Worm (Caenorhabditis elegans) whole organism, mixed stage, embryonic: ENCODE results near the gene K03B8.11.

ENCODE experiments used
- M03D4.4 ChIP-seq: sonication (generic microtip); optimal IDR thresholded peaks from 2 replicates; lab custom pipeline; 2017; ENCODE audit warnings: mild to moderate bottlenecking, missing genetic modification characterization, missing compliant biosample characterization
- bed-3 ChIP-seq: fragments of 200-800 bp; sonication (Bioruptor generic); optimal IDR thresholded peaks from 3 replicates; lab custom pipeline; 2018; ENCODE audit warnings: mild to moderate bottlenecking, missing genetic modification characterization, moderate library complexity, missing compliant biosample characterization
- blmp-1 ChIP-seq: fragments of 150-350 bp; optimal IDR thresholded peaks from 2 replicates; lab custom pipeline; 2014; ENCODE audit warnings: missing biosample characterization, missing genetic modification characterization
- ceh-39 ChIP-seq: fragments of 150-350 bp; optimal IDR thresholded peaks from 2 replicates; lab custom pipeline; 2014; ENCODE audit warnings: missing biosample characterization, missing genetic modification characterization
- ceh-43 ChIP-seq: fragments of 200-800 bp; sonication (Bioruptor generic); optimal IDR thresholded peaks from 2 replicates; lab custom pipeline; 2018; ENCODE audit warnings: mild to moderate bottlenecking, missing genetic modification characterization, moderate library complexity, missing compliant biosample characterization
- ceh-83 ChIP-seq: fragments of 200-800 bp; sonication (Bioruptor generic); optimal IDR thresholded peaks from 2 replicates; lab custom pipeline; 2018; ENCODE audit warnings: mild to moderate bottlenecking, missing genetic modification characterization, missing compliant biosample characterization
- ces-1 ChIP-seq: fragments of 150-350 bp; optimal IDR thresholded peaks from 2 replicates; lab custom pipeline; 2014; ENCODE audit warnings: missing biosample characterization, missing genetic modification reagents, missing genetic modification characterization
- cnd-1 ChIP-seq: fragments of 200-800 bp; sonication (Bioruptor generic); optimal IDR thresholded peaks from 2 replicates; lab custom pipeline; 2018; ENCODE audit warnings: mild to moderate bottlenecking, missing genetic modification characterization, missing compliant biosample characterization
- drap-1 ChIP-seq: fragments of 200-800 bp; sonication (Bioruptor generic); optimal IDR thresholded peaks from 3 replicates; lab custom pipeline; 2018; ENCODE audit warnings: mild to moderate bottlenecking, missing genetic modification characterization, missing compliant biosample characterization
- elt-1 ChIP-seq: sonication (generic microtip); optimal IDR thresholded peaks from 2 replicates; lab custom pipeline; 2017; ENCODE audit warnings: missing genetic modification characterization, mild to moderate bottlenecking, missing compliant biosample characterization, antibody characterized with exemption, moderate library complexity, borderline replicate concordance; ENCODE audit not compliant: insufficient read depth
- elt-3 ChIP-seq: fragments of 150-350 bp; optimal IDR thresholded peaks from 2 replicates; lab custom pipeline; 2014; ENCODE audit warnings: missing biosample characterization, missing genetic modification characterization
- flh-1 ChIP-seq: fragments of 200-800 bp; sonication (Bioruptor generic); optimal IDR thresholded peaks from 2 replicates; lab custom pipeline; 2018; ENCODE audit warnings: mild to moderate bottlenecking, missing genetic modification characterization, moderate library complexity, missing compliant biosample characterization
- ham-2 ChIP-seq: fragments of 200-800 bp; sonication (Bioruptor generic); optimal IDR thresholded peaks from 2 replicates; lab custom pipeline; 2018; ENCODE audit warnings: mild to moderate bottlenecking, missing genetic modification characterization, missing compliant biosample characterization
- hlh-1 ChIP-seq: fragments of 150-350 bp; optimal IDR thresholded peaks from 2 replicates; lab custom pipeline; 2014; ENCODE audit warnings: missing biosample characterization, missing genetic modification reagents, missing genetic modification characterization
- lin-13 ChIP-seq: fragments of 150-350 bp; optimal IDR thresholded peaks from 2 replicates; lab custom pipeline; 2014; ENCODE audit warnings: missing biosample characterization, missing genetic modification characterization
- lin-32 ChIP-seq: fragments of 200-800 bp; sonication (Bioruptor generic); optimal IDR thresholded peaks from 2 replicates; lab custom pipeline; 2018; ENCODE audit warnings: mild to moderate bottlenecking, missing genetic modification characterization, missing compliant biosample characterization
- lsy-2 ChIP-seq: fragments of 150-350 bp; optimal IDR thresholded peaks from 2 replicates; lab custom pipeline; 2014; ENCODE audit warnings: missing biosample characterization, missing genetic modification characterization
- mab-5 ChIP-seq: fragments of 150-350 bp; optimal IDR thresholded peaks from 2 replicates; lab custom pipeline; 2014; ENCODE audit warnings: missing biosample characterization, missing genetic modification characterization
- mep-1 ChIP-seq: fragments of 150-350 bp; optimal IDR thresholded peaks from 2 replicates; lab custom pipeline; 2017; ENCODE audit warnings: missing biosample characterization, missing genetic modification reagents, missing genetic modification characterization, inconsistent platforms
- mls-2 ChIP-seq: sonication (generic microtip); optimal IDR thresholded peaks from 2 replicates; lab custom pipeline; 2016; ENCODE audit warnings: mild to moderate bottlenecking, missing genetic modification characterization, moderate library complexity, missing compliant biosample characterization
- nhr-12 ChIP-seq: fragments of 150-350 bp; optimal IDR thresholded peaks from 2 replicates; lab custom pipeline; 2014; ENCODE audit warnings: missing biosample characterization, missing genetic modification characterization
- nhr-2 ChIP-seq: fragments of 150-350 bp; optimal IDR thresholded peaks from 2 replicates; lab custom pipeline; 2014; ENCODE audit warnings: missing biosample characterization, missing genetic modification characterization
- nhr-237 ChIP-seq: fragments of 150-350 bp; optimal IDR thresholded peaks from 2 replicates; lab custom pipeline; 2014; ENCODE audit warnings: missing biosample characterization, missing genetic modification characterization
- nhr-28 ChIP-seq: fragments of 150-350 bp; optimal IDR thresholded peaks from 2 replicates; lab custom pipeline; 2014; ENCODE audit warnings: missing biosample characterization, missing genetic modification characterization
- nhr-76 ChIP-seq: sonication (generic microtip); optimal IDR thresholded peaks from 2 replicates; lab custom pipeline; 2017; ENCODE audit warnings: missing biosample characterization, missing genetic modification characterization
- pha-4 ChIP-seq: fragments of 150-350 bp; optimal IDR thresholded peaks from 2 replicates; lab custom pipeline; 2018; ENCODE audit warnings: missing biosample characterization, missing genetic modification reagents, missing genetic modification characterization
- sem-2 ChIP-seq: fragments of 200-800 bp; sonication (Bioruptor generic); optimal IDR thresholded peaks from 2 replicates; lab custom pipeline; 2018; ENCODE audit warnings: mild to moderate bottlenecking, missing genetic modification characterization, missing compliant biosample characterization
- snpc-4 ChIP-seq: fragments of 150-350 bp; optimal IDR thresholded peaks from 2 replicates; lab custom pipeline; 2014; ENCODE audit warnings: missing biosample characterization, missing genetic modification characterization
- sptf-1 ChIP-seq: sonication (generic microtip); optimal IDR thresholded peaks from 2 replicates; lab custom pipeline; 2017; ENCODE audit warnings: mild to moderate bottlenecking, missing genetic modification characterization, moderate library complexity, missing compliant biosample characterization
- tbx-8 ChIP-seq: fragments of 200-800 bp; sonication (Bioruptor generic); optimal IDR thresholded peaks from 2 replicates; lab custom pipeline; 2018; ENCODE audit warnings: mild to moderate bottlenecking, missing genetic modification characterization, moderate library complexity, missing compliant biosample characterization
- unc-120 ChIP-seq: sonication (generic microtip); optimal IDR thresholded peaks from 2 replicates; lab custom pipeline; 2017; ENCODE audit warnings: missing genetic modification characterization, missing compliant biosample characterization; ENCODE audit not compliant: poor library complexity, severe bottlenecking
- unc-39 ChIP-seq: fragments of 150-350 bp; optimal IDR thresholded peaks from 2 replicates; lab custom pipeline; 2014; ENCODE audit warnings: missing biosample characterization, missing genetic modification characterization
- unc-62 ChIP-seq: fragments of 150-350 bp; optimal IDR thresholded peaks from 2 replicates; lab custom pipeline; 2014; ENCODE audit warnings: missing biosample characterization, missing genetic modification reagents, missing genetic modification characterization
- zip-8 ChIP-seq: fragments of 150-350 bp; optimal IDR thresholded peaks from 2 replicates; lab custom pipeline; 2014; ENCODE audit warnings: missing biosample characterization, missing genetic modification characterization
- ztf-11 ChIP-seq: fragments of 150-350 bp; optimal IDR thresholded peaks from 2 replicates; lab custom pipeline; 2014; ENCODE audit warnings: missing biosample characterization, missing genetic modification characterization

The K03B8.11 gene

ce11 chrV:11383032-11383431 is 7.3 kb downstream of the K03B8.11 start, which contains the start of gene F55C10.5:
F55C10.5 (plus strand) TSS chrV:11383105.
- no peak for TF ChIP-seq unc-120 (tag; lab: Kevin White, UChicago)

- TF ChIP-seq elt-3 (tag; lab: Kevin White, UChicago) (no peak), unc-62 (no peak), ces-1 (GFP tag; lab: Kevin White, UChicago) (no peak), sptf-1 (tag; lab: Kevin White, UChicago) (no peak), nhr-28 (no peak), nhr-76 (no peak), ceh-83 (GFP tag; lab: Kevin White, UChicago) (no peak), ztf-11 (no peak), lin-13 (tag; lab: Kevin White, UChicago) (no peak), snpc-4 (tag; lab: Kevin White, UChicago) (no peak), ceh-39 (tag; lab: Kevin White, UChicago) (no peak), unc-120 (tag; lab: Kevin White, UChicago) (no peak), lsy-2 (tag; lab: Kevin White, UChicago) (no peak), pha-4 (tag; lab: Kevin White, UChicago) (no peak), ceh-43 (no peak), flh-1 (GFP tag; lab: Kevin White, UChicago) (no peak)
Observed at ce11 chrV:11380571-11380970, 9.7 kb downstream of the K03B8.11 start.

- TF ChIP-seq mep-1 (tag; lab: Kevin White, UChicago) (no peak), ceh-39 (tag; lab: Kevin White, UChicago) (no peak), ces-1 (GFP tag; lab: Kevin White, UChicago) (peak; percentile 70), lin-32 (no peak)
Observed at ce11 chrV:11379341-11379740, 11.0 kb downstream of the K03B8.11 start.

ce11 chrV:11375150-11375792 is 15.0 kb downstream of the K03B8.11 start, which contains the start of gene cnb-1:
cnb-1 (plus strand) TSS chrV:11375742.
- no peak for TF ChIP-seq pha-4 (tag; lab: Kevin White, UChicago)
- TF ChIP-seq nhr-76: no peak
- TF ChIP-seq zip-8 (tag; lab: Kevin White, UChicago): no peak
- TF ChIP-seq cnd-1 (tag; lab: Kevin White, UChicago): no peak
- no peak for TF ChIP-seq lin-13 (tag; lab: Kevin White, UChicago)
- TF ChIP-seq ceh-83 (GFP tag; lab: Kevin White, UChicago): no peak
- TF ChIP-seq ces-1 (GFP tag; lab: Kevin White, UChicago): peak; percentile 81
- no peak for TF ChIP-seq tbx-8 (GFP tag; lab: Kevin White, UChicago)
- TF ChIP-seq mep-1 (tag; lab: Kevin White, UChicago): peak; percentile 20
- no peak for TF ChIP-seq nhr-237 (tag; lab: Kevin White, UChicago)
- TF ChIP-seq hlh-1 (tag; lab: Kevin White, UChicago): peak; percentile 19
- TF ChIP-seq ceh-43: no peak
- no peak for TF ChIP-seq M03D4.4 (tag; lab: Kevin White, UChicago)
- TF ChIP-seq blmp-1 (tag; lab: Kevin White, UChicago): no peak
- TF ChIP-seq ham-2 (GFP tag; lab: Kevin White, UChicago): no peak
- no peak for TF ChIP-seq elt-3 (tag; lab: Kevin White, UChicago)
- no peak for TF ChIP-seq flh-1 (GFP tag; lab: Kevin White, UChicago)
- TF ChIP-seq nhr-12 (tag; lab: Kevin White, UChicago): no peak
- TF ChIP-seq drap-1 (GFP tag; lab: Kevin White, UChicago): no peak
- no peak for TF ChIP-seq ztf-11
- TF ChIP-seq nhr-28: no peak
- TF ChIP-seq lsy-2 (tag; lab: Kevin White, UChicago): no peak
- no peak for TF ChIP-seq sptf-1 (tag; lab: Kevin White, UChicago)
- TF ChIP-seq unc-39 (tag; lab: Kevin White, UChicago): no peak
- TF ChIP-seq sem-2 (GFP tag; lab: Kevin White, UChicago): no peak
- TF ChIP-seq unc-62: peak; percentile 63
- peak; percentile 42 for TF ChIP-seq mls-2 (tag; lab: Kevin White, UChicago)
- TF ChIP-seq unc-120 (tag; lab: Kevin White, UChicago): peak; percentile 78
- no peak for TF ChIP-seq ceh-39 (tag; lab: Kevin White, UChicago)
- TF ChIP-seq mab-5 (tag; lab: Kevin White, UChicago): no peak
- no peak for TF ChIP-seq elt-1
- no peak for TF ChIP-seq nhr-2
- no peak for TF ChIP-seq lin-32
- no peak for TF ChIP-seq bed-3
- no peak for TF ChIP-seq snpc-4 (tag; lab: Kevin White, UChicago)
